Fruit fly (Drosophila melanogaster) whole organism, embryonic: ENCODE measurements around the gene CG43059.

Source experiments
- ATbp ChIP-seq: fragments of 200-800 bp; sonication (Bioruptor generic); optimal IDR thresholded peaks from 2 replicates; lab custom pipeline; 2017; ENCODE audit warnings: missing biosample characterization, mild to moderate bottlenecking, missing genetic modification characterization, missing genetic modification reagents
- B-H1 ChIP-seq: fragments of 200-800 bp; sonication (Bioruptor generic); IDR thresholded peaks from 3 replicates; pipeline ENCODE4 v1.3.6; 2022; ENCODE audit warnings: missing biosample characterization, missing genetic modification characterization
- CG1024 ChIP-seq: fragments of 200-800 bp; sonication (Bioruptor generic); IDR thresholded peaks from 2 replicates; pipeline ENCODE4 v1.3.6; 2022; ENCODE audit warnings: missing biosample characterization, missing genetic modification characterization
- CG10274 ChIP-seq: fragments of 200-800 bp; sonication (Bioruptor generic); optimal IDR thresholded peaks from 3 replicates; lab custom pipeline; 2017; ENCODE audit warnings: missing biosample characterization, mild to moderate bottlenecking, missing genetic modification characterization
- CG10654 ChIP-seq: fragments of 200-800 bp; sonication (Bioruptor generic); optimal IDR thresholded peaks from 2 replicates; lab custom pipeline; 2016; ENCODE audit warnings: missing biosample characterization, missing genetic modification characterization
- CG11560 ChIP-seq: fragments of 200-800 bp; sonication (Bioruptor generic); IDR thresholded peaks from 3 replicates; pipeline ENCODE4 v1.3.6; 2022; ENCODE audit warnings: missing biosample characterization, missing genetic modification characterization
- CG12391 ChIP-seq: fragments of 200-800 bp; sonication (Bioruptor generic); optimal IDR thresholded peaks from 3 replicates; lab custom pipeline; 2018; ENCODE audit warnings: missing biosample characterization, mild to moderate bottlenecking, missing genetic modification characterization, moderate library complexity
- CG12744 ChIP-seq: fragments of 200-800 bp; sonication (Bioruptor generic); optimal IDR thresholded peaks from 2 replicates; lab custom pipeline; 2016; ENCODE audit warnings: missing biosample characterization, missing genetic modification characterization
- CG13624 ChIP-seq: fragments of 200-800 bp; sonication (Bioruptor generic); optimal IDR thresholded peaks from 2 replicates; lab custom pipeline; 2016; ENCODE audit warnings: missing biosample characterization, missing genetic modification characterization
- CG18619 ChIP-seq: fragments of 200-800 bp; sonication (Bioruptor generic); optimal IDR thresholded peaks from 3 replicates; lab custom pipeline; 2017; ENCODE audit warnings: missing biosample characterization, mild to moderate bottlenecking, missing genetic modification characterization
- CG18764 ChIP-seq: fragments of 200-800 bp; sonication (Bioruptor generic); optimal IDR thresholded peaks from 3 replicates; lab custom pipeline; 2016; ENCODE audit warnings: missing biosample characterization, missing genetic modification characterization
- CG32532 ChIP-seq: fragments of 200-800 bp; sonication (Bioruptor generic); IDR thresholded peaks from 2 replicates; pipeline ENCODE4 v1.3.6; 2022; ENCODE audit warnings: missing biosample characterization, missing genetic modification characterization
- CG3407 ChIP-seq: fragments of 200-800 bp; sonication (Bioruptor generic); optimal IDR thresholded peaks from 2 replicates; lab custom pipeline; 2018; ENCODE audit warnings: missing biosample characterization, mild to moderate bottlenecking, missing genetic modification characterization
- CG3847 ChIP-seq: fragments of 200-800 bp; sonication (Bioruptor generic); IDR thresholded peaks from 2 replicates; pipeline ENCODE4 v1.3.6; 2022; ENCODE audit warnings: missing biosample characterization, missing genetic modification characterization
- CG4404 ChIP-seq: fragments of 200-800 bp; sonication (Bioruptor generic); IDR thresholded peaks from 2 replicates; pipeline ENCODE4 v1.3.6; 2022; ENCODE audit warnings: missing biosample characterization, missing genetic modification characterization
- CG4617 ChIP-seq: fragments of 200-800 bp; sonication (Bioruptor generic); optimal IDR thresholded peaks from 3 replicates; lab custom pipeline; 2016; ENCODE audit warnings: missing biosample characterization, missing genetic modification characterization, borderline replicate concordance
- CG6254 ChIP-seq: fragments of 200-800 bp; sonication (Bioruptor generic); optimal IDR thresholded peaks from 3 replicates; lab custom pipeline; 2017; ENCODE audit warnings: mild to moderate bottlenecking, missing biosample characterization, missing genetic modification reagents, missing genetic modification characterization
- CG7786 ChIP-seq: fragments of 200-800 bp; sonication (Bioruptor generic); optimal IDR thresholded peaks from 2 replicates; lab custom pipeline; 2016; ENCODE audit warnings: missing biosample characterization, missing genetic modification characterization
- CG8388 ChIP-seq: fragments of 200-800 bp; sonication (Bioruptor generic); optimal IDR thresholded peaks from 2 replicates; lab custom pipeline; 2019; ENCODE audit warnings: missing biosample characterization, mild to moderate bottlenecking, missing genetic modification characterization, moderate library complexity
- CTCF ChIP-seq: fragments of 200-800 bp; sonication (Bioruptor generic); optimal IDR thresholded peaks from 2 replicates; lab custom pipeline; 2017; ENCODE audit warnings: missing biosample characterization, mild to moderate bottlenecking, missing genetic modification characterization, moderate library complexity
- Dek ChIP-seq: fragments of 200-800 bp; sonication (Bioruptor generic); optimal IDR thresholded peaks from 3 replicates; lab custom pipeline; 2019; ENCODE audit warnings: missing biosample characterization, mild to moderate bottlenecking, missing genetic modification characterization, moderate library complexity
- E2f1 ChIP-seq: fragments of 200-800 bp; sonication (Bioruptor generic); IDR thresholded peaks from 2 replicates; pipeline ENCODE4 v1.3.6; 2022; ENCODE audit warnings: missing biosample characterization, missing genetic modification characterization
- Fer1 ChIP-seq: fragments of 200-800 bp; sonication (Bioruptor generic); optimal IDR thresholded peaks from 2 replicates; lab custom pipeline; 2017; ENCODE audit warnings: missing biosample characterization, mild to moderate bottlenecking, missing genetic modification characterization
- HLH4C ChIP-seq: fragments of 200-800 bp; sonication (Bioruptor generic); IDR thresholded peaks from 3 replicates; pipeline ENCODE4 v1.3.6; 2022; ENCODE audit warnings: missing biosample characterization, missing genetic modification characterization; ENCODE audit not compliant: partially characterized antibody
- HLHmδ ChIP-seq: fragments of 200-800 bp; sonication (Bioruptor generic); optimal IDR thresholded peaks from 2 replicates; lab custom pipeline; 2018; ENCODE audit warnings: missing biosample characterization, mild to moderate bottlenecking, missing genetic modification characterization, moderate library complexity
- NK7.1 ChIP-seq: fragments of 200-800 bp; sonication (Bioruptor generic); optimal IDR thresholded peaks from 3 replicates; lab custom pipeline; 2016; ENCODE audit warnings: missing biosample characterization, missing genetic modification characterization
- Nf-YC ChIP-seq: fragments of 200-800 bp; optimal IDR thresholded peaks from 3 replicates; lab custom pipeline; 2019; ENCODE audit warnings: missing biosample characterization, mild to moderate bottlenecking, missing genetic modification characterization, moderate library complexity
- Sox100B ChIP-seq: fragments of 200-800 bp; sonication (Bioruptor generic); optimal IDR thresholded peaks from 3 replicates; lab custom pipeline; 2018; ENCODE audit warnings: missing biosample characterization, mild to moderate bottlenecking, missing genetic modification characterization
- Tbp ChIP-seq: fragments of >200 bp; optimal IDR thresholded peaks from 2 replicates; lab custom pipeline; 2018; ENCODE audit warnings: missing biosample characterization, missing genetic modification characterization
- Trl ChIP-seq, 3 experiments: fragments of >200 bp in 2 of 3; fragments of 200-800 bp in 1 of 3; sonication (Bioruptor generic) in 1 of 3; optimal IDR thresholded peaks; 2 replicates in 1 of 3; 3 replicates in 2 of 3; lab custom pipeline; 2016 to 2017; ENCODE audit warnings: missing biosample characterization in 1 of 3, missing genetic modification characterization in 1 of 3
- Xrp1 ChIP-seq: fragments of 200-800 bp; sonication (Bioruptor generic); IDR thresholded peaks from 2 replicates; pipeline ENCODE4 v1.3.6; 2022; ENCODE audit warnings: missing biosample characterization, missing genetic modification characterization
- bbx ChIP-seq: fragments of 200-800 bp; sonication (Bioruptor generic); IDR thresholded peaks from 2 replicates; pipeline ENCODE4 v1.3.6; 2022; ENCODE audit warnings: missing biosample characterization, missing genetic modification characterization; ENCODE audit not compliant: partially characterized antibody
- br ChIP-seq: fragments of >200 bp; optimal IDR thresholded peaks from 2 replicates; lab custom pipeline; 2017
- bsh ChIP-seq, 2 experiments: fragments of 200-800 bp; sonication (Bioruptor generic); optimal IDR thresholded peaks; 2 replicates each; lab custom pipeline; 2017 to 2018; ENCODE audit warnings: mild to moderate bottlenecking in 2 of 2, missing biosample characterization in 2 of 2, missing genetic modification characterization in 2 of 2, moderate library complexity in 1 of 2
- btn ChIP-seq: fragments of 200-800 bp; sonication (Bioruptor generic); optimal IDR thresholded peaks from 2 replicates; lab custom pipeline; 2016; ENCODE audit warnings: missing biosample characterization, missing genetic modification characterization
- cad ChIP-seq: fragments of >200 bp; optimal IDR thresholded peaks from 2 replicates; lab custom pipeline; 2017; ENCODE audit warnings: missing biosample characterization, missing genetic modification characterization
- dpn ChIP-seq, 2 experiments: fragments of 200-800 bp; sonication (Bioruptor generic); optimal IDR thresholded peaks; 3 replicates each; lab custom pipeline; 2016; ENCODE audit warnings: missing biosample characterization in 2 of 2, missing genetic modification characterization in 2 of 2
- dysf ChIP-seq: fragments of 200-800 bp; sonication (Bioruptor generic); IDR thresholded peaks from 3 replicates; pipeline ENCODE4 v1.3.6; 2022; ENCODE audit warnings: missing biosample characterization, missing genetic modification characterization
- exex ChIP-seq: fragments of 200-800 bp; sonication (Bioruptor generic); optimal IDR thresholded peaks from 4 replicates; lab custom pipeline; 2018; ENCODE audit warnings: missing biosample characterization, mild to moderate bottlenecking, missing genetic modification characterization, moderate library complexity
- ftz-f1 ChIP-seq: fragments of 200-800 bp; sonication (Bioruptor generic); optimal IDR thresholded peaks from 2 replicates; lab custom pipeline; 2016; ENCODE audit warnings: missing biosample characterization, missing genetic modification characterization
- ind ChIP-seq: fragments of 200-800 bp; sonication (Bioruptor generic); optimal IDR thresholded peaks from 3 replicates; lab custom pipeline; 2016; ENCODE audit warnings: missing biosample characterization, missing genetic modification characterization
- mirr ChIP-seq: fragments of 200-800 bp; sonication (Bioruptor generic); optimal IDR thresholded peaks from 3 replicates; lab custom pipeline; 2018; ENCODE audit warnings: missing biosample characterization, mild to moderate bottlenecking, missing genetic modification characterization
- nerfin-1 ChIP-seq: fragments of 200-800 bp; sonication (Bioruptor generic); optimal IDR thresholded peaks from 3 replicates; lab custom pipeline; 2019; ENCODE audit warnings: missing biosample characterization, mild to moderate bottlenecking, missing genetic modification characterization, moderate library complexity
- pum ChIP-seq: fragments of 200-800 bp; sonication (Bioruptor generic); optimal IDR thresholded peaks from 2 replicates; lab custom pipeline; 2016; ENCODE audit warnings: missing biosample characterization, missing genetic modification characterization
- sd ChIP-seq: fragments of 200-800 bp; sonication (Bioruptor generic); optimal IDR thresholded peaks from 3 replicates; lab custom pipeline; 2018; ENCODE audit warnings: missing biosample characterization, mild to moderate bottlenecking, missing genetic modification characterization, moderate library complexity
- sens-2 ChIP-seq: fragments of 200-800 bp; sonication (Bioruptor generic); IDR thresholded peaks from 2 replicates; pipeline ENCODE4 v1.3.6; 2022; ENCODE audit warnings: missing biosample characterization, missing genetic modification characterization
- trem ChIP-seq: fragments of 200-800 bp; optimal IDR thresholded peaks from 3 replicates; lab custom pipeline; 2019; ENCODE audit warnings: missing biosample characterization, mild to moderate bottlenecking, missing genetic modification characterization, moderate library complexity
- vvl ChIP-seq: fragments of 200-800 bp; sonication (Bioruptor generic); IDR thresholded peaks from 2 replicates; pipeline ENCODE4 v1.3.6; 2022; ENCODE audit warnings: missing biosample characterization, missing genetic modification characterization
- zf30C ChIP-seq: fragments of 200-800 bp; sonication (Bioruptor generic); optimal IDR thresholded peaks from 3 replicates; lab custom pipeline; 2018; ENCODE audit warnings: missing biosample characterization, mild to moderate bottlenecking, missing genetic modification characterization

CG43059 gene

DNA sequence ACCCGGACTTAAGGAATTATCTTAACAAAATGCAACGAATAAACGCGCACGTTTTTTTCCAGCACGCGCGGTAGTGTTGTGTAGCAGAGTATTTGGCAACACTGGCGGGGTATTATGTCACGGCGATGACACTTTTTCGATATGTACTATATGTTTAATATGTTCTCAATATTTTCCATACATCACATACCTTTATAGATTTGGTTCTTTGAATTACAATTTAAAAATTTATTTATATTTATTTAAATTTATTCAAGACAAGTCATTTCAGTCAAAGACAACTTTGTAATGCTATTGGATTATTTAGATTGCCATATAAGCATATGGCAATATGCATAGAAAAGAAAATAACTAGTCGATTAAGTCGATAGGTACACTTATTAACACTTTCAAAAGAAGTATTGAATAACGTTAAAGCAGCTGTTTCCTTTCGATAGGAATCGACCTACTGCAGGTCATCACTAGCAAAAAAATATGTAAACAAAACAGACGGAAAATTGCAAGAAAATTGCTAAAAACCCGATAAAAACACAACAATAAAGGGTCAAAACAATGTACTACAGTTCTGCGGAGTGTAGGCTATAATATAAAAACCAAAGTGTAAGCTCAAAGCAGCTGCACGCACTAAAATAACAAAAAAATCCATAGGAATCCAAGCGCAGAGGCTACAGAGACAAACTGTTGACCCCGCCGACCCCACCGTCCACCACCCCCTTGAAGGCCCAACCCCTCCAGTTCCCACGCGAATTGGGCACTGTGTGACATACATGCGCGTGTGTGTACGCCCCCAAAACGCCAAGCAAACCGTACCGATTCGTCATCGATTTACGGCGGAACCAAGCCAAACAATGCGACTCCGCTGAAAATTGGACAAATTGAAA, 27.6 kb upstream of the CG43059 start, which contains the start of the genes CG7182 and GAPcenA (continued):
- TF ChIP-seq ind = peak; percentile 71
- TF ChIP-seq HLHmδ = no peak
- TF ChIP-seq vvl = peak; percentile 53
- TF ChIP-seq CG10274 (GFP tag; lab: Kevin White, UChicago) = peak; percentile 2
- TF ChIP-seq pum (GFP tag; lab: Kevin White, UChicago) = peak; percentile 4
- peak; percentile 58; the same call in 1 of the 2 replicates for TF ChIP-seq CG3847
- TF ChIP-seq sens-2 = no peak
- no peak for TF ChIP-seq CG7786
- TF ChIP-seq Trl (optimal IDR thresholded peaks at IDR 0.05; lab: Kevin White, UChicago) = no peak
- peak; percentile 41 for TF ChIP-seq Trl (GFP tag; optimal IDR thresholded peaks at IDR 0.05; lab: Kevin White, UChicago)
- TF ChIP-seq ftz-f1 (GFP tag; lab: Kevin White, UChicago) = peak; percentile 38
- TF ChIP-seq CG18619 (GFP tag; lab: Kevin White, UChicago) = peak; percentile 63
- TF ChIP-seq CG13624 (GFP tag; lab: Kevin White, UChicago) = peak; percentile 19
- peak; percentile 38; the same call in 1 of the 2 replicates for TF ChIP-seq bbx (GFP tag; lab: Robert Waterston, UW)
- TF ChIP-seq E2f1 = peak; percentile 63
- peak; percentile 31 for TF ChIP-seq exex (tag; lab: Kevin White, UChicago)
- TF ChIP-seq cad = no peak
- TF ChIP-seq btn (GFP tag; lab: Kevin White, UChicago) = no peak
- TF ChIP-seq Tbp (GFP tag; lab: Kevin White, UChicago) = no peak
- TF ChIP-seq CG1024 (GFP tag; lab: Robert Waterston, UW) = no peak
- TF ChIP-seq CTCF (GFP tag; lab: Kevin White, UChicago) = no peak
- TF ChIP-seq CG6254 (GFP tag; lab: Kevin White, UChicago) = no peak
- peak; percentile 42 for TF ChIP-seq CG18764 (GFP tag; lab: Kevin White, UChicago)
- TF ChIP-seq CG12744 (GFP tag; lab: Kevin White, UChicago) = peak; percentile 10
- peak; percentile 67 for TF ChIP-seq nerfin-1 (tag; lab: Kevin White, UChicago)
- TF ChIP-seq NK7.1 (GFP tag; lab: Kevin White, UChicago) = peak; percentile 3
- peak; percentile 49 for TF ChIP-seq Fer1 (GFP tag; lab: Kevin White, UChicago)
- peak in 1 of 2 experiments; percentile 56 for TF ChIP-seq bsh (GFP tag; optimal IDR thresholded peaks at IDR 0.05; lab: Kevin White, UChicago)
- TF ChIP-seq trem (tag; lab: Kevin White, UChicago) = peak; percentile 84
- peak; percentile 77 for TF ChIP-seq Nf-YC (tag; lab: Kevin White, UChicago)
- peak; percentile 16 for TF ChIP-seq ATbp (GFP tag; lab: Kevin White, UChicago)
- TF ChIP-seq Dek (tag; lab: Kevin White, UChicago) = peak; percentile 76
- peak; percentile 45 for TF ChIP-seq CG32532 (GFP tag; lab: Robert Waterston, UW)
- TF ChIP-seq mirr (GFP tag; lab: Kevin White, UChicago) = peak; percentile 36
- no peak for TF ChIP-seq B-H1 (GFP tag; lab: Robert Waterston, UW)
- TF ChIP-seq HLH4C = peak; percentile 59; the same call in 2 of the 3 replicates
- peak; percentile 44 for TF ChIP-seq CG4617 (GFP tag; lab: Kevin White, UChicago)
- TF ChIP-seq CG11560 (tag; lab: Robert Waterston, UW) = peak; percentile 97
- no peak for TF ChIP-seq zf30C (GFP tag; lab: Kevin White, UChicago)
- peak; percentile 16 for TF ChIP-seq CG3407 (GFP tag; lab: Kevin White, UChicago)
- TF ChIP-seq dysf (GFP tag; lab: Robert Waterston, UW) = no peak
- TF ChIP-seq Xrp1 (GFP tag; lab: Robert Waterston, UW) = peak; percentile 56; the same call in 1 of the 2 replicates
- no peak for TF ChIP-seq Sox100B
- peak; percentile 33 for TF ChIP-seq CG4404 (GFP tag; lab: Robert Waterston, UW)
- no peak for TF ChIP-seq br
- peak; percentile 61 for TF ChIP-seq CG10654
- TF ChIP-seq CG12391 (tag; lab: Kevin White, UChicago) = peak; percentile 81
- TF ChIP-seq CG8388 (GFP tag; lab: Kevin White, UChicago) = peak; percentile 53
- TF ChIP-seq sd (tag; lab: Kevin White, UChicago) = peak; percentile 33
- TF ChIP-seq dpn (GFP tag; optimal IDR thresholded peaks at IDR 0.05; lab: Kevin White, UChicago) = peak; percentile 24 to 63
